3 fruit fly cellular contexts compared by ENCODE assay signal in the genomic region with DNA sequence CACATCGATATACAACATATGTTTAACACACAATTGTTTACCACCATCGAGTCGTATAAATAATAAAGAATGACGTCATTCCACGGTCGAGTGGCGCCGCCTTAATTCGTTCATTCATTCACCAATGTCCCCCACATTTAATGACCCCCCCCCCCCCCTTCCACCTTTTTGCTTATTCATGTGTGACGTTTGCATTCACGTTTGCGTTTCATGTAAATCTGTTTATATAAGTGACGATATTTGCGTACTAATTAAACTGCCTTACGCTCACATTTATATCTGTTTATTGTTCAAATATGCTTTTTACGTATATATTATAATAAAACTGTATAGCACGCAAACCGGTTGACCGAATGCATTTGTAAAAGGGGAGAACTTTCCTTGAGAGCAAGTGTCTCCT.
TF ChIP-seq lines count a peak whose summit lies in the region.

No protein-coding gene starts in this region.

TF ChIP-seq in whole organism, adult, 20 proteins besides CTCF, POLR2A, EP300 and RAD21 (continued from another document):
- TF ChIP-seq CG7045 (GFP tag; optimal IDR thresholded peaks at IDR 0.05; lab: Kevin White, UChicago) (peak; percentile 70), Hr96 (GFP tag; optimal IDR thresholded peaks at IDR 0.05; lab: Kevin White, UChicago) (no peak)

TF ChIP-seq in whole organism, embryonic, 481 proteins besides CTCF, POLR2A, EP300 and RAD21 (continued from another document):
- peak; percentile 26 for TF ChIP-seq mirr (GFP tag; optimal IDR thresholded peaks at IDR 0.05; lab: Kevin White, UChicago)
- TF ChIP-seq sd (tag; optimal IDR thresholded peaks at IDR 0.05; lab: Kevin White, UChicago): peak; percentile 56
- no peak for TF ChIP-seq sr (GFP tag; IDR thresholded peaks at IDR 0.05; lab: Robert Waterston, UW)
- no peak for TF ChIP-seq CG1529 (GFP tag; optimal IDR thresholded peaks at IDR 0.05; lab: Kevin White, UChicago)
- peak; percentile 28 for TF ChIP-seq Med (GFP tag; lab: Kevin White, UChicago)
- peak; percentile 10 for TF ChIP-seq CG15269 (tag; optimal IDR thresholded peaks at IDR 0.05; lab: Kevin White, UChicago)
- no peak for TF ChIP-seq pzg (GFP tag; optimal IDR thresholded peaks at IDR 0.05; lab: Kevin White, UChicago)
- TF ChIP-seq D19A (tag; optimal IDR thresholded peaks at IDR 0.05; lab: Kevin White, UChicago): no peak
- TF ChIP-seq NK7.1 (GFP tag; optimal IDR thresholded peaks at IDR 0.05; lab: Kevin White, UChicago): no peak
- no peak for TF ChIP-seq fru (optimal IDR thresholded peaks at IDR 0.05; lab: Kevin White, UChicago)
- TF ChIP-seq BtbVII (GFP tag; optimal IDR thresholded peaks at IDR 0.05; lab: Kevin White, UChicago): peak; percentile 30
- peak; percentile 47; the same call in 1 of the 2 replicates for TF ChIP-seq crol (GFP tag; IDR thresholded peaks at IDR 0.05; lab: Robert Waterston, UW)
- peak; percentile 3 for TF ChIP-seq CG10147 (GFP tag; optimal IDR thresholded peaks at IDR 0.05; lab: Kevin White, UChicago)
- peak; percentile 60 for TF ChIP-seq cwo (GFP tag; optimal IDR thresholded peaks at IDR 0.05; lab: Kevin White, UChicago)
- no peak for TF ChIP-seq yki (optimal IDR thresholded peaks at IDR 0.05; lab: Kevin White, UChicago)

TF ChIP-seq in whole organism, prepupa, 60 proteins besides CTCF, POLR2A, EP300 and RAD21 (continued from another document):
- no peak for TF ChIP-seq Eip75B (GFP tag; optimal IDR thresholded peaks at IDR 0.05; lab: Kevin White, UChicago)
- TF ChIP-seq Ets96B (tag; optimal IDR thresholded peaks at IDR 0.05; lab: Kevin White, UChicago): no peak
- TF ChIP-seq pdm3 (GFP tag; optimal IDR thresholded peaks at IDR 0.05; lab: Kevin White, UChicago): no peak
- TF ChIP-seq ss (GFP tag; optimal IDR thresholded peaks at IDR 0.05; lab: Kevin White, UChicago): peak; percentile 3 to 45
- TF ChIP-seq Met (GFP tag; optimal IDR thresholded peaks at IDR 0.05; lab: Kevin White, UChicago): peak; percentile 31
- TF ChIP-seq esn (GFP tag; optimal IDR thresholded peaks at IDR 0.05; lab: Kevin White, UChicago): peak; percentile 18
- TF ChIP-seq Sox102F (GFP tag; optimal IDR thresholded peaks at IDR 0.05; lab: Kevin White, UChicago): no peak
- no peak for TF ChIP-seq OdsH (GFP tag; optimal IDR thresholded peaks at IDR 0.05; lab: Kevin White, UChicago)
- peak; percentile 16 for TF ChIP-seq vri (GFP tag; optimal IDR thresholded peaks at IDR 0.05; lab: Kevin White, UChicago)
- TF ChIP-seq CG8119 (GFP tag; IDR thresholded peaks at IDR 0.05; lab: Robert Waterston, UW): no peak
- no peak for TF ChIP-seq fd59A (GFP tag; optimal IDR thresholded peaks at IDR 0.05; lab: Kevin White, UChicago)
- peak; percentile 26 for TF ChIP-seq CG34406 (GFP tag; optimal IDR thresholded peaks at IDR 0.05; lab: Kevin White, UChicago)
